Worm (Caenorhabditis elegans): ENCODE data around the gene F42A8.1.

DNA sequence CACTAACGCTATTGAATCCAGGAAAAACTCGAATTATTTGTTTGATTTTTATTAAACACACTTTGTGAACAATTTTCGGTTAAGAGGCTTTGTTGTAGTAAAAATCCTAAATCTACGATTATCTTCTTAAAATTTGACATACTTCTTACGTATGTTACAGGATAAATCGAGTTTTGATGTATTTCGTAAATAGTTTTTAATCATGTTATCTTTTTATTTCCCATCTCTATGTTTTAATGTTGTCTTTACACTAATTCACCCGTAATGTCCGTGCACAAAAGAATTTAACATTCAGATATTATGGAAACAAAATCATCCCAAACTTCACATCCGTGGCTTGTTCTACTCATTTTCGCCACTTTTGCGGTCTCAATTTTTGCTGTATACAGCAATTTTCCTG is 22.7 kb downstream of the F42A8.1 start, which contains the start of gene egli-1:
- TF ChIP-seq unc-120 (tag; optimal IDR thresholded peaks at IDR 0.05; ENCODE audit: poor library complexity, severe bottlenecking) (no peak), mep-1 (tag; optimal IDR thresholded peaks at IDR 0.05) (no peak), nhr-28 (tag; optimal IDR thresholded peaks at IDR 0.05) (no peak)
